Fruit fly (Drosophila melanogaster): ENCODE data around the gene Sgs8.
A peak's percentile ranks its signal among the peaks of the same experiment; 100 is the strongest.

Gene Sgs8

dm6 chr3L:11491874-11492268 is 17.3 kb downstream of the Sgs8 start (continued):
- TF ChIP-seq zfh1 (GFP tag; IDR thresholded peaks at IDR 0.05) (peak; percentile 47; the same call in 1 of the 3 replicates), ci (GFP tag; IDR thresholded peaks at IDR 0.05) (0 out of 3 replicates have a peak, but pooled peaks have one; percentile 11), CG13775 (GFP tag; optimal IDR thresholded peaks at IDR 0.05) (no peak), Xrp1 (GFP tag; IDR thresholded peaks at IDR 0.05) (peak; percentile 48), CG9609 (GFP tag; optimal IDR thresholded peaks at IDR 0.05) (no peak), CG1529 (GFP tag; optimal IDR thresholded peaks at IDR 0.05) (peak; percentile 48), CG10565 (GFP tag; optimal IDR thresholded peaks at IDR 0.05) (no peak), sc (optimal IDR thresholded peaks at IDR 0.05) (no peak), sc (GFP tag; optimal IDR thresholded peaks at IDR 0.05) (peak; percentile 44), dmrt11E (tag; optimal IDR thresholded peaks at IDR 0.05) (peak; percentile 56), fd96Cb (tag; optimal IDR thresholded peaks at IDR 0.05) (peak; percentile 13), kay (GFP tag; optimal IDR thresholded peaks at IDR 0.05) (no peak), gem (tag; optimal IDR thresholded peaks at IDR 0.05) (peak; percentile 7), HHEX (GFP tag; optimal IDR thresholded peaks at IDR 0.05) (peak; percentile 17), sob (GFP tag; IDR thresholded peaks at IDR 0.05) (no peak), fd64A (GFP tag; optimal IDR thresholded peaks at IDR 0.05) (peak; percentile 25), oc (tag; optimal IDR thresholded peaks at IDR 0.05) (no peak), CG12299 (tag; optimal IDR thresholded peaks at IDR 0.05) (no peak), D (optimal IDR thresholded peaks at IDR 0.05) (no peak), D (GFP tag; optimal IDR thresholded peaks at IDR 0.05) (peak; percentile 52), tll (GFP tag; optimal IDR thresholded peaks at IDR 0.05) (no peak), z (GFP tag; IDR thresholded peaks at IDR 0.05) (0 out of 3 replicates have a peak, but pooled peaks have one; percentile 3), so (GFP tag; IDR thresholded peaks at IDR 0.05) (0 out of 3 replicates have a peak, but pooled peaks have one; percentile 36), CG10431 (GFP tag; optimal IDR thresholded peaks at IDR 0.05) (peak; percentile 4), sens (GFP tag) (peak; percentile 81), Sox100B (GFP tag; optimal IDR thresholded peaks at IDR 0.05) (peak; percentile 33), cg (GFP tag; optimal IDR thresholded peaks at IDR 0.05) (peak; percentile 8), CG1603 (tag; optimal IDR thresholded peaks at IDR 0.05) (peak; percentile 58), sqz (GFP tag; optimal IDR thresholded peaks at IDR 0.05) (peak; percentile 18), CG2202 (tag; optimal IDR thresholded peaks at IDR 0.05) (peak; percentile 23), Asciz (GFP tag; optimal IDR thresholded peaks at IDR 0.05) (peak; percentile 51), CG15696 (tag; optimal IDR thresholded peaks at IDR 0.05) (peak; percentile 67), CG6813 (GFP tag; optimal IDR thresholded peaks at IDR 0.05) (peak; percentile 30), tap (tag; optimal IDR thresholded peaks at IDR 0.05) (peak; percentile 21), lov (optimal IDR thresholded peaks at IDR 0.05) (no peak), lov (GFP tag; IDR thresholded peaks at IDR 0.05) (0 out of 3 replicates have a peak, but pooled peaks have one; percentile 5), CG17359 (tag; optimal IDR thresholded peaks at IDR 0.05) (peak; percentile 25), ac (GFP tag; optimal IDR thresholded peaks at IDR 0.05) (peak; percentile 12), CG14710 (tag; optimal IDR thresholded peaks at IDR 0.05) (peak; percentile 30), eve (GFP tag; optimal IDR thresholded peaks at IDR 0.05) (peak in 1 of 2 experiments; percentile 17), CG1233 (GFP tag; optimal IDR thresholded peaks at IDR 0.05) (peak; percentile 42), ATbp (GFP tag; optimal IDR thresholded peaks at IDR 0.05) (peak; percentile 51), Taf1 (GFP tag; IDR thresholded peaks at IDR 0.05) (no peak), CG33557 (GFP tag; optimal IDR thresholded peaks at IDR 0.05) (peak; percentile 69), sisA (GFP tag; IDR thresholded peaks at IDR 0.05) (no peak), CG8281 (tag; optimal IDR thresholded peaks at IDR 0.05) (peak; percentile 38), ems (GFP tag; optimal IDR thresholded peaks at IDR 0.05) (no peak), Sry-β (GFP tag; optimal IDR thresholded peaks at IDR 0.05) (peak; percentile 31), MTF-1 (GFP tag; optimal IDR thresholded peaks at IDR 0.05; ENCODE audit: borderline replicate concordance) (peak; percentile 3), Med (GFP tag) (peak; percentile 75)
